Fruit fly (Drosophila melanogaster) whole organism, embryonic: Measurements from ENCODE around the gene Pits.

Source experiments
- ATbp ChIP-seq: fragments of 200-800 bp; sonication (Bioruptor generic); optimal IDR thresholded peaks from 2 replicates; lab custom pipeline; 2017; ENCODE audit warnings: missing biosample characterization, mild to moderate bottlenecking, missing genetic modification characterization, missing genetic modification reagents
- Ada2b ChIP-seq: fragments of 200-800 bp; sonication (Bioruptor generic); IDR thresholded peaks from 2 replicates; pipeline ENCODE4 v1.3.6; 2022; ENCODE audit warnings: missing biosample characterization, missing genetic modification characterization
- Atf-2 ChIP-seq: fragments of 200-800 bp; sonication (Bioruptor generic); optimal IDR thresholded peaks from 2 replicates; lab custom pipeline; 2016; ENCODE audit warnings: missing biosample characterization, missing genetic modification characterization
- Bgb ChIP-seq: fragments of 200-800 bp; sonication (Bioruptor generic); IDR thresholded peaks from 2 replicates; pipeline ENCODE4 v1.3.6; 2022; ENCODE audit warnings: missing biosample characterization, missing genetic modification characterization; ENCODE audit not compliant: partially characterized antibody
- BtbVII ChIP-seq: fragments of 200-800 bp; sonication (Bioruptor generic); optimal IDR thresholded peaks from 3 replicates; lab custom pipeline; 2017; ENCODE audit warnings: missing biosample characterization, mild to moderate bottlenecking, missing genetic modification characterization
- Bteb2 ChIP-seq: fragments of 200-800 bp; sonication (Bioruptor generic); optimal IDR thresholded peaks from 2 replicates; lab custom pipeline; 2016; ENCODE audit warnings: missing biosample characterization, missing genetic modification characterization
- CG10209 ChIP-seq: fragments of 200-800 bp; sonication (Bioruptor generic); optimal IDR thresholded peaks from 3 replicates; lab custom pipeline; 2017; ENCODE audit warnings: missing biosample characterization, mild to moderate bottlenecking, missing genetic modification characterization, missing genetic modification reagents
- CG11696 ChIP-seq: fragments of 200-800 bp; sonication (Bioruptor generic); IDR thresholded peaks from 2 replicates; pipeline ENCODE4 v1.3.6; 2022; ENCODE audit warnings: missing biosample characterization, missing genetic modification characterization
- CG12104 ChIP-seq: fragments of 200-800 bp; sonication (Bioruptor generic); optimal IDR thresholded peaks from 3 replicates; lab custom pipeline; 2016; ENCODE audit warnings: missing biosample characterization, missing genetic modification characterization
- CG12236 ChIP-seq: fragments of 200-800 bp; sonication (Bioruptor generic); optimal IDR thresholded peaks from 2 replicates; lab custom pipeline; 2016; ENCODE audit warnings: missing biosample characterization, missing genetic modification characterization
- CG13424 ChIP-seq: fragments of 200-800 bp; sonication (Bioruptor generic); optimal IDR thresholded peaks from 2 replicates; lab custom pipeline; 2019; ENCODE audit warnings: missing biosample characterization, mild to moderate bottlenecking, missing genetic modification characterization, moderate library complexity
- CG13624 ChIP-seq: fragments of 200-800 bp; sonication (Bioruptor generic); optimal IDR thresholded peaks from 2 replicates; lab custom pipeline; 2016; ENCODE audit warnings: missing biosample characterization, missing genetic modification characterization
- CG13894 ChIP-seq: fragments of 200-800 bp; sonication (Bioruptor generic); optimal IDR thresholded peaks from 3 replicates; lab custom pipeline; 2018; ENCODE audit warnings: missing biosample characterization, mild to moderate bottlenecking, missing genetic modification characterization, moderate library complexity
- CG1529 ChIP-seq: fragments of 200-800 bp; sonication (Bioruptor generic); optimal IDR thresholded peaks from 3 replicates; lab custom pipeline; 2018; ENCODE audit warnings: missing biosample characterization, missing genetic modification characterization
- CG15696 ChIP-seq: fragments of 200-800 bp; sonication (Bioruptor generic); optimal IDR thresholded peaks from 2 replicates; lab custom pipeline; 2019; ENCODE audit warnings: missing biosample characterization, mild to moderate bottlenecking, missing genetic modification characterization, moderate library complexity
- CG17802 ChIP-seq: fragments of 200-800 bp; sonication (Bioruptor generic); optimal IDR thresholded peaks from 2 replicates; lab custom pipeline; 2018; ENCODE audit warnings: missing biosample characterization, mild to moderate bottlenecking, missing genetic modification characterization, moderate library complexity
- CG30431 ChIP-seq: fragments of 200-800 bp; sonication (Bioruptor generic); optimal IDR thresholded peaks from 2 replicates; lab custom pipeline; 2017; ENCODE audit warnings: missing biosample characterization, missing genetic modification characterization
- CG31224 ChIP-seq: fragments of 200-800 bp; sonication (Bioruptor generic); IDR thresholded peaks from 2 replicates; pipeline ENCODE4 v1.3.6; 2022; ENCODE audit warnings: missing biosample characterization, missing genetic modification characterization
- CG31441 ChIP-seq: fragments of 200-800 bp; sonication (Bioruptor generic); IDR thresholded peaks from 2 replicates; pipeline ENCODE4 v1.3.6; 2022; ENCODE audit warnings: missing biosample characterization, missing genetic modification characterization
- CG34376 ChIP-seq: fragments of 200-800 bp; sonication (Bioruptor generic); optimal IDR thresholded peaks from 2 replicates; lab custom pipeline; 2018; ENCODE audit warnings: missing biosample characterization, mild to moderate bottlenecking, missing genetic modification characterization
- CG4328 ChIP-seq: fragments of 200-800 bp; sonication (Bioruptor generic); optimal IDR thresholded peaks from 3 replicates; lab custom pipeline; 2017; ENCODE audit warnings: missing biosample characterization, missing genetic modification reagents, missing genetic modification characterization
- CG8089 ChIP-seq: fragments of 200-800 bp; sonication (Bioruptor generic); optimal IDR thresholded peaks from 3 replicates; lab custom pipeline; 2016; ENCODE audit warnings: missing biosample characterization, missing genetic modification characterization
- Camta ChIP-seq: fragments of 200-800 bp; sonication (Bioruptor generic); optimal IDR thresholded peaks from 2 replicates; lab custom pipeline; 2016; ENCODE audit warnings: missing biosample characterization, missing genetic modification characterization
- Dad ChIP-seq: fragments of 200-800 bp; sonication (Bioruptor generic); optimal IDR thresholded peaks from 3 replicates; lab custom pipeline; 2016; ENCODE audit warnings: missing biosample characterization, missing genetic modification characterization
- Doc2 ChIP-seq: fragments of 200-800 bp; sonication (Bioruptor generic); IDR thresholded peaks from 2 replicates; pipeline ENCODE4 v1.3.6; 2022; ENCODE audit warnings: missing biosample characterization, missing genetic modification characterization
- H2.0 ChIP-seq: fragments of 200-800 bp; sonication (Bioruptor generic); IDR thresholded peaks from 2 replicates; pipeline ENCODE4 v1.3.6; 2022; ENCODE audit warnings: missing biosample characterization, missing genetic modification characterization
- Hmr ChIP-seq: fragments of 200-800 bp; sonication (Bioruptor generic); optimal IDR thresholded peaks from 3 replicates; lab custom pipeline; 2017; ENCODE audit warnings: mild to moderate bottlenecking, missing biosample characterization, missing genetic modification reagents, missing genetic modification characterization
- Hr39 ChIP-seq: fragments of >200 bp; optimal IDR thresholded peaks from 2 replicates; lab custom pipeline; 2017
- Lhr ChIP-seq: fragments of 200-800 bp; sonication (Bioruptor generic); optimal IDR thresholded peaks from 3 replicates; lab custom pipeline; 2017; ENCODE audit warnings: mild to moderate bottlenecking, missing biosample characterization, missing genetic modification reagents, missing genetic modification characterization
- MTF-1 ChIP-seq: fragments of 200-800 bp; sonication (Bioruptor generic); optimal IDR thresholded peaks from 2 replicates; lab custom pipeline; 2018; ENCODE audit warnings: missing biosample characterization, mild to moderate bottlenecking, missing genetic modification characterization, borderline replicate concordance
- Optix ChIP-seq: fragments of 200-800 bp; sonication (Bioruptor generic); IDR thresholded peaks from 3 replicates; pipeline ENCODE4 v1.3.6; 2022; ENCODE audit warnings: missing biosample characterization, missing genetic modification characterization
- Pdp1 ChIP-seq, 2 experiments: fragments of 200-800 bp; sonication (Bioruptor generic); optimal IDR thresholded peaks; 3 replicates each; lab custom pipeline; 2016; ENCODE audit warnings: missing biosample characterization in 2 of 2, missing genetic modification characterization in 2 of 2, mild to moderate bottlenecking in 1 of 2, moderate library complexity in 1 of 2
- ap ChIP-seq: fragments of 200-800 bp; sonication (Bioruptor generic); IDR thresholded peaks from 2 replicates; pipeline ENCODE4 v1.3.6; 2022; ENCODE audit warnings: missing biosample characterization, missing genetic modification characterization
- bsh ChIP-seq, 2 experiments: fragments of 200-800 bp; sonication (Bioruptor generic); optimal IDR thresholded peaks; 2 replicates each; lab custom pipeline; 2017 to 2018; ENCODE audit warnings: mild to moderate bottlenecking in 2 of 2, missing biosample characterization in 2 of 2, missing genetic modification characterization in 2 of 2, moderate library complexity in 1 of 2
- cad ChIP-seq: fragments of >200 bp; optimal IDR thresholded peaks from 2 replicates; lab custom pipeline; 2017; ENCODE audit warnings: missing biosample characterization, missing genetic modification characterization
- dan ChIP-seq: fragments of 200-800 bp; sonication (Bioruptor generic); IDR thresholded peaks from 2 replicates; pipeline ENCODE4 v1.3.6; 2022; ENCODE audit warnings: missing biosample characterization, missing genetic modification characterization
- disco-r ChIP-seq: fragments of 200-800 bp; sonication (Bioruptor generic); optimal IDR thresholded peaks from 2 replicates; lab custom pipeline; 2016; ENCODE audit warnings: missing biosample characterization, missing genetic modification characterization
- exex ChIP-seq: fragments of 200-800 bp; sonication (Bioruptor generic); optimal IDR thresholded peaks from 4 replicates; lab custom pipeline; 2018; ENCODE audit warnings: missing biosample characterization, mild to moderate bottlenecking, missing genetic modification characterization, moderate library complexity
- ftz-f1 ChIP-seq: fragments of 200-800 bp; sonication (Bioruptor generic); optimal IDR thresholded peaks from 2 replicates; lab custom pipeline; 2016; ENCODE audit warnings: missing biosample characterization, missing genetic modification characterization
- grau ChIP-seq: fragments of 200-800 bp; optimal IDR thresholded peaks from 3 replicates; lab custom pipeline; 2019; ENCODE audit warnings: missing biosample characterization, mild to moderate bottlenecking, missing genetic modification characterization, moderate library complexity
- gro ChIP-seq: fragments of 200-800 bp; sonication (Bioruptor generic); optimal IDR thresholded peaks from 2 replicates; lab custom pipeline; 2016; ENCODE audit warnings: missing biosample characterization, missing genetic modification characterization
- ind ChIP-seq: fragments of 200-800 bp; sonication (Bioruptor generic); optimal IDR thresholded peaks from 3 replicates; lab custom pipeline; 2016; ENCODE audit warnings: missing biosample characterization, missing genetic modification characterization
- lbe ChIP-seq: fragments of 200-800 bp; sonication (Bioruptor generic); optimal IDR thresholded peaks from 2 replicates; lab custom pipeline; 2016; ENCODE audit warnings: missing biosample characterization, mild to moderate bottlenecking, missing genetic modification characterization
- otp ChIP-seq: fragments of 200-800 bp; sonication (Bioruptor generic); IDR thresholded peaks from 3 replicates; pipeline ENCODE4, ENCODE4 v1.3.6; 2022; ENCODE audit warnings: missing biosample characterization, missing genetic modification characterization
- pros ChIP-seq: fragments of 200-800 bp; sonication (Bioruptor generic); optimal IDR thresholded peaks from 3 replicates; lab custom pipeline; 2019; ENCODE audit warnings: missing biosample characterization, mild to moderate bottlenecking, missing genetic modification characterization, moderate library complexity
- scrt ChIP-seq: fragments of 200-800 bp; sonication (Bioruptor generic); optimal IDR thresholded peaks from 2 replicates; lab custom pipeline; 2018; ENCODE audit warnings: missing biosample characterization, mild to moderate bottlenecking, missing genetic modification characterization, moderate library complexity
- sqz ChIP-seq: fragments of 200-800 bp; sonication (Bioruptor generic); optimal IDR thresholded peaks from 3 replicates; lab custom pipeline; 2018; ENCODE audit warnings: missing biosample characterization, mild to moderate bottlenecking, missing genetic modification characterization
- tna ChIP-seq: fragments of 200-800 bp; sonication (Bioruptor generic); IDR thresholded peaks from 2 replicates; pipeline ENCODE4 v1.3.6; 2022; ENCODE audit warnings: missing biosample characterization, missing genetic modification characterization; ENCODE audit not compliant: partially characterized antibody
- tx ChIP-seq: fragments of 200-800 bp; sonication (Bioruptor generic); optimal IDR thresholded peaks from 2 replicates; lab custom pipeline; 2016; ENCODE audit warnings: missing biosample characterization, missing genetic modification characterization
- unpg ChIP-seq: fragments of 200-800 bp; sonication (Bioruptor generic); optimal IDR thresholded peaks from 3 replicates; lab custom pipeline; 2018; ENCODE audit warnings: missing biosample characterization, mild to moderate bottlenecking, missing genetic modification characterization, moderate library complexity

Gene Pits

DNA sequence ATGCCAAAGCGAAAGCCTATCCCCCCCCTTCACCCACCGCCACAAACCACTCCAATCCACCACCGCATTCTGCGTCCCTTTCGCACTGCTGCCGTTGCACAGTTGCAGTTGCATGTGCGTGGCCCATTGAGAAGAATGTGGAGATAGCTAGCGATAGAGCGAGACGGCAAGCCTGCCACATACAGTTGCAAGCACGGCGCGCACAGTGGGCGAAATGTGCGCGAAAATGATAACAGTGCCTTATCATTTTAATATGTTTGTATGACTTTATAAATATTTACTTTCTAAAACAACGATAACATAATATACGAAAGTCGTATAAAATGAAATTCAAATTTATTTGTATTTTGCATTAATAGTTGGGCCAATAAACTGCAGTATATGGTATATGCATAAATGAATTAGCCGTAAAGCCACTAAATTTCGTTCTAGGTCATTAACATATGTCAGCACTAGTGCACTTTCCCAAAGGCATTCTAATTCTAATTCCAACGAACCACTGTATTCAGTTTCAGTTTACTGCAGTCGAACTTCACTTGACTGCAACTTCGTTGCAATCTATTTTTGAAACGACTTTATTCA, 7.1 kb downstream of the Pits start (continued):
- TF ChIP-seq bsh (GFP tag; optimal IDR thresholded peaks at IDR 0.05; lab: Kevin White, UChicago) (peak; percentile 90 to 91), CG8089 (GFP tag; lab: Kevin White, UChicago) (peak; percentile 5), Doc2 (GFP tag; lab: Robert Waterston, UW) (no peak), scrt (no peak), MTF-1 (GFP tag; lab: Kevin White, UChicago) (no peak), Lhr (GFP tag; lab: Kevin White, UChicago) (peak; percentile 44), Ada2b (GFP tag; lab: Robert Waterston, UW) (no peak), disco-r (GFP tag; lab: Kevin White, UChicago) (peak; percentile 17), otp (GFP tag; lab: Robert Waterston, UW) (peak; percentile 62; the same call in 1 of the 3 replicates), CG13894 (tag; lab: Kevin White, UChicago) (no peak), ind (peak; percentile 42), CG4328 (GFP tag; lab: Kevin White, UChicago) (no peak), Bgb (GFP tag; lab: Robert Waterston, UW) (no peak), H2.0 (no peak), cad (GFP tag; lab: Kevin White, UChicago) (no peak), CG1529 (GFP tag; lab: Kevin White, UChicago) (peak; percentile 78), CG31441 (GFP tag; lab: Robert Waterston, UW) (peak; percentile 88), grau (tag; lab: Kevin White, UChicago) (peak; percentile 66), tna (GFP tag; lab: Robert Waterston, UW) (no peak), pros (no peak), CG13624 (GFP tag; lab: Kevin White, UChicago) (peak; percentile 0), Hmr (GFP tag; lab: Kevin White, UChicago) (no peak), Optix (GFP tag; lab: Robert Waterston, UW) (peak; percentile 44; the same call in 1 of the 3 replicates), CG34376 (GFP tag; lab: Kevin White, UChicago) (no peak), Dad (no peak), CG10209 (GFP tag; lab: Kevin White, UChicago) (peak; percentile 64), tx (no peak), BtbVII (GFP tag; lab: Kevin White, UChicago) (no peak), Bteb2 (peak; percentile 16), exex (tag; lab: Kevin White, UChicago) (no peak), Hr39 (no peak), ATbp (GFP tag; lab: Kevin White, UChicago) (peak; percentile 61), sqz (GFP tag; lab: Kevin White, UChicago) (peak; percentile 32), CG30431 (GFP tag; lab: Kevin White, UChicago) (peak; percentile 61), CG17802 (tag; lab: Kevin White, UChicago) (no peak), CG12236 (GFP tag; lab: Kevin White, UChicago) (peak; percentile 57), CG15696 (tag; lab: Kevin White, UChicago) (peak; percentile 68), CG11696 (GFP tag; lab: Robert Waterston, UW) (no peak), Camta (peak; percentile 61), lbe (GFP tag; lab: Kevin White, UChicago) (peak; percentile 64), gro (no peak), CG13424 (tag; lab: Kevin White, UChicago) (peak; percentile 68), Atf-2 (peak; percentile 55), ap (GFP tag; lab: Robert Waterston, UW) (no peak), Pdp1 (GFP tag; optimal IDR thresholded peaks at IDR 0.05; lab: Kevin White, UChicago) (peak; percentile 44 to 48), CG12104 (GFP tag; lab: Kevin White, UChicago) (peak; percentile 2), unpg (peak; percentile 75), CG31224 (GFP tag; lab: Robert Waterston, UW) (no peak), ftz-f1 (GFP tag; lab: Kevin White, UChicago) (no peak), dan (peak; percentile 44; the same call in 1 of the 2 replicates)
